Worm (Caenorhabditis elegans) whole organism, young adult: ENCODE measurements around the gene agr-1.
A peak's percentile ranks its signal among the peaks of the same experiment; 100 is the strongest.

Source experiments
- D2030.7 ChIP-seq: fragments of 200-800 bp; sonication (Bioruptor generic); IDR thresholded peaks from 2 replicates; pipeline ENCODE4 v1.3.6; 2022; ENCODE audit warnings: missing genetic modification reagents, missing genetic modification characterization, missing compliant biosample characterization
- F10E7.11 ChIP-seq: sonication (generic microtip); optimal IDR thresholded peaks from 2 replicates; lab custom pipeline; 2017; ENCODE audit warnings: mild to moderate bottlenecking, missing genetic modification characterization, moderate library complexity, missing compliant biosample characterization
- F23B12.7 ChIP-seq: sonication (generic microtip); optimal IDR thresholded peaks from 2 replicates; lab custom pipeline; 2017; ENCODE audit warnings: missing genetic modification characterization, mild to moderate bottlenecking, missing compliant biosample characterization, antibody characterized with exemption, moderate library complexity; ENCODE audit not compliant: insufficient read depth
- F33H1.4 ChIP-seq: fragments of 200-800 bp; sonication (Bioruptor generic); IDR thresholded peaks from 2 replicates; pipeline ENCODE4 v1.3.6; 2022; ENCODE audit warnings: missing genetic modification reagents, missing genetic modification characterization, missing compliant biosample characterization
- F37B4.10 ChIP-seq: fragments of 200-800 bp; sonication (Bioruptor generic); IDR thresholded peaks from 2 replicates; pipeline ENCODE4 v1.3.6; 2022; ENCODE audit warnings: missing genetic modification characterization, missing compliant biosample characterization
- F49E8.2 ChIP-seq: sonication (generic microtip); optimal IDR thresholded peaks from 3 replicates; lab custom pipeline; 2017; ENCODE audit warnings: missing genetic modification characterization, mild to moderate bottlenecking, missing compliant biosample characterization, antibody characterized with exemption, moderate library complexity; ENCODE audit not compliant: insufficient read depth
- K12H6.12 ChIP-seq: fragments of 200-800 bp; sonication (Bioruptor generic); optimal IDR thresholded peaks from 2 replicates; lab custom pipeline; 2018; ENCODE audit warnings: mild to moderate bottlenecking, missing genetic modification characterization, missing compliant biosample characterization
- Y53G8AR.9 ChIP-seq: fragments of 200-800 bp; sonication (Bioruptor generic); conservative IDR thresholded peaks from 2 replicates; pipeline ENCODE4 v1.3.6; 2022; ENCODE audit warnings: missing genetic modification reagents, missing genetic modification characterization, missing compliant biosample characterization
- Y67H2A.10 ChIP-seq: fragments of 200-800 bp; sonication (Bioruptor generic); conservative IDR thresholded peaks from 2 replicates; pipeline ENCODE4 v1.3.6; 2022; ENCODE audit warnings: missing genetic modification reagents, missing genetic modification characterization, missing compliant biosample characterization
- Y79H2A.3 ChIP-seq: fragments of 200-800 bp; sonication (Bioruptor generic); conservative IDR thresholded peaks from 2 replicates; pipeline ENCODE4 v1.3.6; 2022; ENCODE audit warnings: missing genetic modification reagents, missing genetic modification characterization, missing compliant biosample characterization
- ZK185.1 ChIP-seq: sonication (generic microtip); optimal IDR thresholded peaks from 2 replicates; lab custom pipeline; 2016; ENCODE audit warnings: mild to moderate bottlenecking, missing genetic modification characterization, missing compliant biosample characterization; ENCODE audit not compliant: poor library complexity, severe bottlenecking
- aptf-3 ChIP-seq: fragments of 200-800 bp; sonication (Bioruptor generic); IDR thresholded peaks from 2 replicates; pipeline ENCODE4 v1.3.6; 2022; ENCODE audit warnings: missing genetic modification characterization, missing compliant biosample characterization
- athp-1 ChIP-seq: sonication (generic microtip); optimal IDR thresholded peaks from 2 replicates; lab custom pipeline; 2017; ENCODE audit warnings: mild to moderate bottlenecking, missing genetic modification characterization, missing compliant biosample characterization
- attf-5 ChIP-seq: fragments of 200-800 bp; sonication (Bioruptor generic); optimal IDR thresholded peaks from 2 replicates; lab custom pipeline; 2018; ENCODE audit warnings: mild to moderate bottlenecking, missing genetic modification characterization, missing compliant biosample characterization
- bed-2 ChIP-seq: fragments of 200-800 bp; sonication (Bioruptor generic); IDR thresholded peaks from 2 replicates; pipeline ENCODE4 v1.3.6; 2022; ENCODE audit warnings: missing genetic modification reagents, missing genetic modification characterization, missing compliant biosample characterization
- cebp-2 ChIP-seq: fragments of 200-800 bp; sonication (Bioruptor generic); IDR thresholded peaks from 2 replicates; pipeline ENCODE4 v1.3.6; 2022; ENCODE audit warnings: missing genetic modification characterization, missing compliant biosample characterization
- ceh-27 ChIP-seq: fragments of 200-800 bp; sonication (Bioruptor generic); optimal IDR thresholded peaks from 2 replicates; lab custom pipeline; 2018; ENCODE audit warnings: mild to moderate bottlenecking, missing genetic modification characterization, moderate library complexity, missing compliant biosample characterization
- chd-7 ChIP-seq: sonication (generic microtip); optimal IDR thresholded peaks from 2 replicates; lab custom pipeline; 2016; ENCODE audit warnings: mild to moderate bottlenecking, missing genetic modification characterization, moderate library complexity, missing compliant biosample characterization
- efl-1 ChIP-seq: fragments of 150-350 bp; optimal IDR thresholded peaks from 2 replicates; lab custom pipeline; 2014; ENCODE audit warnings: missing biosample characterization, missing genetic modification reagents, missing genetic modification characterization
- ekl-4 ChIP-seq: fragments of 200-800 bp; sonication (Bioruptor generic); IDR thresholded peaks from 2 replicates; pipeline ENCODE4 v1.3.6; 2022; ENCODE audit warnings: missing genetic modification reagents, missing genetic modification characterization, missing compliant biosample characterization
- ets-4 ChIP-seq: fragments of 200-800 bp; sonication (Bioruptor generic); optimal IDR thresholded peaks from 2 replicates; lab custom pipeline; 2018; ENCODE audit warnings: mild to moderate bottlenecking, missing genetic modification characterization, missing compliant biosample characterization
- hmg-1.2 ChIP-seq: fragments of 200-800 bp; sonication (Bioruptor generic); IDR thresholded peaks from 2 replicates; pipeline ENCODE4 v1.3.6; 2022; ENCODE audit warnings: missing genetic modification reagents, missing genetic modification characterization, missing compliant biosample characterization
- hmg-20 ChIP-seq: fragments of 200-800 bp; sonication (Bioruptor generic); IDR thresholded peaks from 2 replicates; pipeline ENCODE4 v1.3.6; 2022; ENCODE audit warnings: missing genetic modification reagents, missing genetic modification characterization, missing compliant biosample characterization
- hsf-1 ChIP-seq: fragments of 200-800 bp; sonication (Bioruptor generic); IDR thresholded peaks from 2 replicates; pipeline ENCODE4 v1.3.6; 2022; ENCODE audit warnings: missing genetic modification reagents, missing genetic modification characterization, missing compliant biosample characterization
- let-526 ChIP-seq: fragments of 200-800 bp; sonication (Bioruptor generic); IDR thresholded peaks from 2 replicates; pipeline ENCODE4 v1.3.6; 2022; ENCODE audit warnings: missing genetic modification reagents, missing genetic modification characterization, missing compliant biosample characterization
- lin-26 ChIP-seq: fragments of 200-800 bp; sonication (Bioruptor generic); IDR thresholded peaks from 2 replicates; pipeline ENCODE4 v1.3.6; 2022; ENCODE audit warnings: missing genetic modification reagents, missing genetic modification characterization, missing compliant biosample characterization
- lin-35 ChIP-seq, 3 experiments: fragments of 150-350 bp in 2 of 3; sonication (generic microtip) in 1 of 3; optimal IDR thresholded peaks; 2 replicates each; lab custom pipeline; 2014 to 2018; ENCODE audit warnings: missing biosample characterization in 3 of 3, missing genetic modification characterization in 3 of 3, missing genetic modification reagents in 3 of 3
- madf-3 ChIP-seq: fragments of 200-800 bp; sonication (Bioruptor generic); IDR thresholded peaks from 2 replicates; pipeline ENCODE4 v1.3.6; 2022; ENCODE audit warnings: missing genetic modification reagents, missing genetic modification characterization, missing compliant biosample characterization
- madf-6 ChIP-seq: fragments of 200-800 bp; sonication (Bioruptor generic); IDR thresholded peaks from 2 replicates; pipeline ENCODE4 v1.3.6; 2022; ENCODE audit warnings: missing genetic modification reagents, missing genetic modification characterization, missing compliant biosample characterization
- mcd-1 ChIP-seq: fragments of 200-800 bp; sonication (Bioruptor generic); IDR thresholded peaks from 2 replicates; pipeline ENCODE4 v1.3.6; 2022; ENCODE audit warnings: missing genetic modification reagents, missing genetic modification characterization, missing compliant biosample characterization
- mel-28 ChIP-seq: sonication (generic microtip); optimal IDR thresholded peaks from 2 replicates; lab custom pipeline; 2016; ENCODE audit warnings: borderline replicate concordance, mild to moderate bottlenecking, missing genetic modification characterization, missing compliant biosample characterization
- mes-4 ChIP-seq: sonication (generic microtip); optimal IDR thresholded peaks from 2 replicates; lab custom pipeline; 2016; ENCODE audit warnings: missing genotype, missing genetic modification characterization, missing compliant biosample characterization
- nfya-1 ChIP-seq: sonication (generic microtip); optimal IDR thresholded peaks from 2 replicates; lab custom pipeline; 2017; ENCODE audit warnings: antibody characterized with exemption, missing compliant biosample characterization, missing genetic modification characterization, borderline replicate concordance; ENCODE audit not compliant: insufficient read depth
- nfyb-1 ChIP-seq: fragments of 200-800 bp; sonication (Bioruptor generic); IDR thresholded peaks from 2 replicates; pipeline ENCODE4 v1.3.6; 2022; ENCODE audit warnings: missing genetic modification reagents, missing genetic modification characterization, missing compliant biosample characterization
- nhr-27 ChIP-seq: fragments of 200-800 bp; sonication (Bioruptor generic); optimal IDR thresholded peaks from 2 replicates; lab custom pipeline; 2018; ENCODE audit warnings: mild to moderate bottlenecking, missing genetic modification characterization, moderate library complexity, missing compliant biosample characterization
- nhr-80 ChIP-seq: sonication (generic microtip); optimal IDR thresholded peaks from 2 replicates; lab custom pipeline; 2016; ENCODE audit warnings: missing genetic modification characterization, missing compliant biosample characterization
- rcor-1 ChIP-seq: fragments of 200-800 bp; sonication (Bioruptor generic); IDR thresholded peaks from 2 replicates; pipeline ENCODE4 v1.3.6; 2022; ENCODE audit warnings: missing genetic modification reagents, missing genetic modification characterization, missing compliant biosample characterization
- repo-1 ChIP-seq: sonication (generic microtip); optimal IDR thresholded peaks from 2 replicates; lab custom pipeline; 2017; ENCODE audit warnings: mild to moderate bottlenecking, missing genetic modification characterization, missing compliant biosample characterization
- rpc-1 ChIP-seq, 2 experiments: fragments of 150-350 bp in 1 of 2; sonication (generic microtip) in 1 of 2; optimal IDR thresholded peaks; 2 replicates each; lab custom pipeline; 2014 to 2018; ENCODE audit warnings: missing biosample characterization in 1 of 2, missing genetic modification characterization in 1 of 2, missing genetic modification reagents in 1 of 2, missing genotype in 1 of 2
- snpc-3.4 ChIP-seq: sonication (generic microtip); optimal IDR thresholded peaks from 2 replicates; lab custom pipeline; 2017; ENCODE audit warnings: missing genetic modification characterization, mild to moderate bottlenecking, missing compliant biosample characterization, antibody characterized with exemption, moderate library complexity, missing genotype, missing genetic modification reagents
- tbx-9 ChIP-seq: sonication (generic microtip); optimal IDR thresholded peaks from 2 replicates; lab custom pipeline; 2016; ENCODE audit warnings: borderline replicate concordance, missing genetic modification characterization, inconsistent platforms, missing compliant biosample characterization
- tlf-1 ChIP-seq: fragments of 200-800 bp; sonication (Bioruptor generic); optimal IDR thresholded peaks from 2 replicates; lab custom pipeline; 2018; ENCODE audit warnings: mild to moderate bottlenecking, missing genetic modification characterization, missing compliant biosample characterization
- unc-130 ChIP-seq: sonication (generic microtip); optimal IDR thresholded peaks from 2 replicates; lab custom pipeline; 2016; ENCODE audit warnings: missing genetic modification reagents, missing genetic modification characterization, missing compliant biosample characterization
- ztf-18 ChIP-seq: sonication (generic microtip); optimal IDR thresholded peaks from 2 replicates; lab custom pipeline; 2016; ENCODE audit warnings: missing genotype, mild to moderate bottlenecking, missing genetic modification characterization, missing compliant biosample characterization
- ztf-22 ChIP-seq: fragments of 200-800 bp; sonication (Bioruptor generic); optimal IDR thresholded peaks from 2 replicates; lab custom pipeline; 2018; ENCODE audit warnings: mild to moderate bottlenecking, missing genetic modification characterization, moderate library complexity, missing compliant biosample characterization
- ztf-25 ChIP-seq: fragments of 200-800 bp; sonication (Bioruptor generic); IDR thresholded peaks from 2 replicates; pipeline ENCODE4 v1.3.6; 2022; ENCODE audit warnings: missing genetic modification reagents, missing genetic modification characterization, missing compliant biosample characterization

Gene agr-1

DNA sequence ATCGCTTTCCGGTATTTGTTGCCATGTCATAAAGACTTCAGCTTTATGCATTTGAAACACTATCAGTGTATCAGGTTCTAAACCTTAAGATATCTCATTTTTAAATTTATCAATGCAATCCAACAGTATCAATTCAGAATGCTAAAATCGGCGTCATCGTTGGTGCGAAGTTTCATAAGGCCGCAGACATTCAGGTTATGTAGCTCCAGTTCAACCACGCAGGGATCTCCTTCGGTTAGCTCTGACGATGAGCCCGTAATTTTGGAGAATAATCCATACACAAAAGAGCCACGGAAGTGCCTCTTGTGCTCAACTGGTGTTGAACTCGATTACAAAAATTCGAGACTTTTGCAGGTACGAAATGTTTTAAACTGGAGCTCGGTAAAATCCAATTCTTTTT, 38.9 kb downstream of the agr-1 start, which contains the start of gene mrps-18.C:
mrps-18.C (plus strand) TSS at position 138 of the 400 bp plus-strand sequence.
- TF ChIP-seq F10E7.11 (no peak), rpc-1 (optimal IDR thresholded peaks at IDR 0.05; lab: Kevin White, UChicago) (no peak), rpc-1 (tag; optimal IDR thresholded peaks at IDR 0.05; lab: Kevin White, UChicago) (no peak), F49E8.2 (tag; lab: Kevin White, UChicago) (no peak), cebp-2 (GFP tag; lab: Robert Waterston, UW) (no peak), ztf-22 (GFP tag; lab: Kevin White, UChicago) (no peak), madf-6 (peak; percentile 47), mcd-1 (0 out of 2 replicates have a peak, but pooled peaks have one; percentile 30), hsf-1 (GFP tag; lab: Robert Waterston, UW) (0 out of 2 replicates have a peak, but pooled peaks have one; percentile 27), athp-1 (tag; lab: Kevin White, UChicago) (peak; percentile 22), ekl-4 (GFP tag; lab: Robert Waterston, UW) (peak; percentile 56), hmg-1.2 (GFP tag; lab: Robert Waterston, UW) (0 out of 2 replicates have a peak, but pooled peaks have one; percentile 15), chd-7 (tag; lab: Kevin White, UChicago) (no peak), ets-4 (GFP tag; lab: Kevin White, UChicago) (no peak), repo-1 (tag; lab: Kevin White, UChicago) (peak; percentile 36), hmg-20 (0 out of 2 replicates have a peak, but pooled peaks have one; percentile 3), madf-3 (GFP tag; lab: Robert Waterston, UW) (0 out of 2 replicates have a peak, but pooled peaks have one; percentile 7)

DNA sequence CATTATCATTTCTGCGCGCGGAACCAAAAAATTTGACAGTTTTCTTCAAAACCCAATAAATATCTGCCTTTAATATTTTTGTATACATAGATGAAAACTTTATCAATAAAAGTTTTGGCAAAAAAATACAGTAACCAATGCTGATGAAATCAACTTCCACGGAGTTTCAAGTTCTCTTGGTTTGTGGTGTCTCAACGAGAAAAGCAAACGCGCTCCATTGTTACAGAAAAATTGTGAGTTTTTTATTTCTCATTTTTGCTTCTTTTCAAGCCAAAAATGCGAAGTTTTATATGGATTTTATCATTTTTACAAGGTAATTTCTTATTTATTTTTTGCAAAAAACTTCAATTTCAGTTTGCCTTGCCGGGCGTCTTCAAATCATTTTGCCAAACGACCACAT, 40.3 kb downstream of the agr-1 start, which contains the start of gene T14B4.3:
T14B4.3 (plus strand) TSS at position 264 of the 400 bp plus-strand sequence.
- TF ChIP-seq mcd-1 (peak; percentile 92), ceh-27 (GFP tag; lab: Kevin White, UChicago) (peak; percentile 53), rcor-1 (GFP tag; lab: Robert Waterston, UW) (peak; percentile 27; the same call in 1 of the 2 replicates), tlf-1 (GFP tag; lab: Kevin White, UChicago) (no peak), lin-35 (GFP tag; optimal IDR thresholded peaks at IDR 0.05; lab: Kevin White, UChicago) (no peak), F33H1.4 (GFP tag; lab: Robert Waterston, UW) (peak; percentile 25; the same call in 1 of the 2 replicates), ztf-18 (peak; percentile 32), snpc-3.4 (tag; lab: Kevin White, UChicago) (peak; percentile 20), Y67H2A.10 (no peak), let-526 (GFP tag; lab: Robert Waterston, UW) (no peak), hmg-1.2 (GFP tag; lab: Robert Waterston, UW) (peak; percentile 64), efl-1 (GFP tag; lab: Kevin White, UChicago) (no peak), ets-4 (GFP tag; lab: Kevin White, UChicago) (no peak), K12H6.12 (tag; lab: Kevin White, UChicago) (peak; percentile 22), aptf-3 (GFP tag; lab: Robert Waterston, UW) (no peak), D2030.7 (GFP tag; lab: Robert Waterston, UW) (peak; percentile 50), lin-26 (GFP tag; lab: Robert Waterston, UW) (no peak), nfyb-1 (no peak), mes-4 (tag; lab: Kevin White, UChicago) (no peak), ZK185.1 (tag; lab: Kevin White, UChicago) (peak; percentile 24), F37B4.10 (GFP tag; lab: Robert Waterston, UW) (no peak), nhr-27 (no peak), Y79H2A.3 (GFP tag; lab: Robert Waterston, UW) (no peak), Y53G8AR.9 (no peak), attf-5 (GFP tag; lab: Kevin White, UChicago) (peak; percentile 67), nhr-80 (peak; percentile 26), tbx-9 (tag; lab: Kevin White, UChicago) (no peak), F23B12.7 (tag; lab: Kevin White, UChicago) (peak; percentile 78), mel-28 (tag; lab: Kevin White, UChicago) (no peak), unc-130 (GFP tag; lab: Kevin White, UChicago) (peak; percentile 38), nfya-1 (no peak), bed-2 (no peak), ztf-25 (no peak)
